Fruit fly (Drosophila melanogaster) whole organism, embryonic: ENCODE results near the gene Mocs1.

Experiments
- ATbp ChIP-seq: fragments of 200-800 bp; sonication (Bioruptor generic); optimal IDR thresholded peaks from 2 replicates; lab custom pipeline; 2017; ENCODE audit warnings: missing biosample characterization, mild to moderate bottlenecking, missing genetic modification characterization, missing genetic modification reagents
- Bteb2 ChIP-seq: fragments of 200-800 bp; sonication (Bioruptor generic); optimal IDR thresholded peaks from 2 replicates; lab custom pipeline; 2016; ENCODE audit warnings: missing biosample characterization, missing genetic modification characterization
- CG1024 ChIP-seq: fragments of 200-800 bp; sonication (Bioruptor generic); IDR thresholded peaks from 2 replicates; pipeline ENCODE4 v1.3.6; 2022; ENCODE audit warnings: missing biosample characterization, missing genetic modification characterization
- CG10274 ChIP-seq: fragments of 200-800 bp; sonication (Bioruptor generic); optimal IDR thresholded peaks from 3 replicates; lab custom pipeline; 2017; ENCODE audit warnings: missing biosample characterization, mild to moderate bottlenecking, missing genetic modification characterization
- CG10565 ChIP-seq: fragments of 200-800 bp; sonication (Bioruptor generic); optimal IDR thresholded peaks from 3 replicates; lab custom pipeline; 2016; ENCODE audit warnings: missing biosample characterization, mild to moderate bottlenecking, missing genetic modification characterization
- CG11085 ChIP-seq: fragments of 200-800 bp; sonication (Bioruptor generic); IDR thresholded peaks from 2 replicates; pipeline ENCODE4 v1.3.6; 2022; ENCODE audit warnings: missing biosample characterization, missing genetic modification characterization
- CG11560 ChIP-seq: fragments of 200-800 bp; sonication (Bioruptor generic); IDR thresholded peaks from 3 replicates; pipeline ENCODE4 v1.3.6; 2022; ENCODE audit warnings: missing biosample characterization, missing genetic modification characterization
- CG1233 ChIP-seq: fragments of 200-800 bp; sonication (Bioruptor generic); optimal IDR thresholded peaks from 4 replicates; lab custom pipeline; 2018; ENCODE audit warnings: missing biosample characterization, mild to moderate bottlenecking, missing genetic modification characterization
- CG12744 ChIP-seq: fragments of 200-800 bp; sonication (Bioruptor generic); optimal IDR thresholded peaks from 2 replicates; lab custom pipeline; 2016; ENCODE audit warnings: missing biosample characterization, missing genetic modification characterization
- CG13287 ChIP-seq: fragments of 200-800 bp; sonication (Bioruptor generic); IDR thresholded peaks from 2 replicates; pipeline ENCODE4 v1.3.6; 2022; ENCODE audit warnings: missing biosample characterization, missing genetic modification characterization; ENCODE audit not compliant: partially characterized antibody
- CG15514 ChIP-seq: fragments of 200-800 bp; sonication (Bioruptor generic); optimal IDR thresholded peaks from 3 replicates; lab custom pipeline; 2017; ENCODE audit warnings: missing biosample characterization, missing genetic modification characterization, mild to moderate bottlenecking, moderate library complexity, missing genetic modification reagents
- CG31365 ChIP-seq: fragments of 200-800 bp; sonication (Bioruptor generic); optimal IDR thresholded peaks from 2 replicates; lab custom pipeline; 2018; ENCODE audit warnings: missing biosample characterization, mild to moderate bottlenecking, missing genetic modification characterization
- CG34224 ChIP-seq: fragments of 200-800 bp; sonication (Bioruptor generic); IDR thresholded peaks from 3 replicates; pipeline ENCODE4 v1.3.6; 2022; ENCODE audit warnings: missing biosample characterization, missing genetic modification characterization; ENCODE audit not compliant: partially characterized antibody
- CG3847 ChIP-seq: fragments of 200-800 bp; sonication (Bioruptor generic); IDR thresholded peaks from 2 replicates; pipeline ENCODE4 v1.3.6; 2022; ENCODE audit warnings: missing biosample characterization, missing genetic modification characterization
- CG42726 ChIP-seq: fragments of 200-800 bp; sonication (Bioruptor generic); IDR thresholded peaks from 2 replicates; pipeline ENCODE4 v1.3.6; 2022; ENCODE audit warnings: missing biosample characterization, missing genetic modification characterization; ENCODE audit not compliant: partially characterized antibody
- CG4707 ChIP-seq: fragments of 200-800 bp; sonication (Bioruptor generic); optimal IDR thresholded peaks from 2 replicates; lab custom pipeline; 2018; ENCODE audit warnings: missing biosample characterization, mild to moderate bottlenecking, missing genetic modification characterization, moderate library complexity
- CG5180 ChIP-seq: fragments of 200-800 bp; sonication (Bioruptor generic); optimal IDR thresholded peaks from 3 replicates; lab custom pipeline; 2017; ENCODE audit warnings: missing biosample characterization, missing genetic modification characterization, mild to moderate bottlenecking, moderate library complexity, missing genetic modification reagents
- CG6272 ChIP-seq: fragments of 200-800 bp; sonication (Bioruptor generic); IDR thresholded peaks from 2 replicates; pipeline ENCODE4 v1.3.6; 2022; ENCODE audit warnings: missing biosample characterization, missing genetic modification characterization
- CG8478 ChIP-seq: fragments of >200 bp; optimal IDR thresholded peaks from 2 replicates; lab custom pipeline; 2018
- CG8924 ChIP-seq: fragments of 200-800 bp; optimal IDR thresholded peaks from 3 replicates; lab custom pipeline; 2019; ENCODE audit warnings: missing biosample characterization, mild to moderate bottlenecking, missing genetic modification characterization, moderate library complexity
- CG9817 ChIP-seq: fragments of 200-800 bp; sonication (Bioruptor generic); optimal IDR thresholded peaks from 2 replicates; lab custom pipeline; 2018; ENCODE audit warnings: missing biosample characterization, mild to moderate bottlenecking, missing genetic modification characterization, moderate library complexity
- Dek ChIP-seq: fragments of 200-800 bp; sonication (Bioruptor generic); optimal IDR thresholded peaks from 3 replicates; lab custom pipeline; 2019; ENCODE audit warnings: missing biosample characterization, mild to moderate bottlenecking, missing genetic modification characterization, moderate library complexity
- Fer3 ChIP-seq: fragments of 200-800 bp; sonication (Bioruptor generic); optimal IDR thresholded peaks from 2 replicates; lab custom pipeline; 2018; ENCODE audit warnings: missing biosample characterization, mild to moderate bottlenecking, missing genetic modification characterization, moderate library complexity
- H15 ChIP-seq: fragments of 200-800 bp; sonication (Bioruptor generic); IDR thresholded peaks from 3 replicates; pipeline ENCODE4 v1.3.6; 2022; ENCODE audit warnings: missing biosample characterization, missing genetic modification characterization
- HLH4C ChIP-seq: fragments of 200-800 bp; sonication (Bioruptor generic); IDR thresholded peaks from 3 replicates; pipeline ENCODE4 v1.3.6; 2022; ENCODE audit warnings: missing biosample characterization, missing genetic modification characterization; ENCODE audit not compliant: partially characterized antibody
- NC2α ChIP-seq: fragments of 200-800 bp; sonication (Bioruptor generic); optimal IDR thresholded peaks from 2 replicates; lab custom pipeline; 2016; ENCODE audit warnings: missing biosample characterization, missing genetic modification characterization
- NFAT ChIP-seq: fragments of 200-800 bp; sonication (Bioruptor generic); IDR thresholded peaks from 2 replicates; pipeline ENCODE4 v1.3.6; 2022; ENCODE audit warnings: missing biosample characterization, missing genetic modification characterization
- Vsx1 ChIP-seq: fragments of 200-800 bp; sonication (Bioruptor generic); optimal IDR thresholded peaks from 2 replicates; lab custom pipeline; 2017; ENCODE audit warnings: missing biosample characterization, mild to moderate bottlenecking, missing genetic modification characterization, missing genetic modification reagents
- YL-1 ChIP-seq: fragments of 200-800 bp; sonication (Bioruptor generic); optimal IDR thresholded peaks from 3 replicates; lab custom pipeline; 2017; ENCODE audit warnings: missing biosample characterization, mild to moderate bottlenecking, missing genetic modification characterization
- ab ChIP-seq: fragments of 200-800 bp; sonication (Bioruptor generic); optimal IDR thresholded peaks from 2 replicates; lab custom pipeline; 2016; ENCODE audit warnings: missing biosample characterization, missing genetic modification characterization
- bbx ChIP-seq: fragments of 200-800 bp; sonication (Bioruptor generic); IDR thresholded peaks from 2 replicates; pipeline ENCODE4 v1.3.6; 2022; ENCODE audit warnings: missing biosample characterization, missing genetic modification characterization; ENCODE audit not compliant: partially characterized antibody
- bigmax ChIP-seq: fragments of 200-800 bp; sonication (Bioruptor generic); optimal IDR thresholded peaks from 2 replicates; lab custom pipeline; 2018; ENCODE audit warnings: missing biosample characterization, mild to moderate bottlenecking, missing genetic modification characterization
- cas ChIP-seq: fragments of 200-800 bp; sonication (Bioruptor generic); IDR thresholded peaks from 2 replicates; pipeline ENCODE4 v1.3.6; 2022; ENCODE audit warnings: missing biosample characterization, missing genetic modification characterization
- chif ChIP-seq, 2 experiments: fragments of 200-800 bp; sonication (Bioruptor generic); optimal IDR thresholded peaks; 3 replicates each; lab custom pipeline; 2016; ENCODE audit warnings: missing biosample characterization in 2 of 2, missing genetic modification characterization in 2 of 2
- chm ChIP-seq: fragments of 200-800 bp; sonication (Bioruptor generic); IDR thresholded peaks from 2 replicates; pipeline ENCODE4 v1.3.6; 2022; ENCODE audit warnings: missing biosample characterization, missing genetic modification characterization
- chn ChIP-seq: fragments of 200-800 bp; sonication (Bioruptor generic); optimal IDR thresholded peaks from 2 replicates; lab custom pipeline; 2016; ENCODE audit warnings: missing biosample characterization, missing genetic modification characterization
- ewg ChIP-seq: fragments of 200-800 bp; sonication (Bioruptor generic); optimal IDR thresholded peaks from 3 replicates; lab custom pipeline; 2017; ENCODE audit warnings: mild to moderate bottlenecking, missing biosample characterization, missing genetic modification reagents, missing genetic modification characterization
- fd96Cb ChIP-seq: fragments of 200-800 bp; sonication (Bioruptor generic); optimal IDR thresholded peaks from 2 replicates; lab custom pipeline; 2018; ENCODE audit warnings: missing biosample characterization, mild to moderate bottlenecking, missing genetic modification characterization, moderate library complexity
- ftz-f1 ChIP-seq: fragments of 200-800 bp; sonication (Bioruptor generic); optimal IDR thresholded peaks from 2 replicates; lab custom pipeline; 2016; ENCODE audit warnings: missing biosample characterization, missing genetic modification characterization
- grn ChIP-seq: fragments of 200-800 bp; sonication (Bioruptor generic); optimal IDR thresholded peaks from 3 replicates; lab custom pipeline; 2017; ENCODE audit warnings: missing biosample characterization, missing genetic modification characterization
- jing ChIP-seq: fragments of 200-800 bp; sonication (Bioruptor generic); optimal IDR thresholded peaks from 2 replicates; lab custom pipeline; 2018; ENCODE audit warnings: missing biosample characterization, mild to moderate bottlenecking, missing genetic modification characterization
- jumu ChIP-seq: fragments of 200-800 bp; sonication (Bioruptor generic); optimal IDR thresholded peaks from 3 replicates; lab custom pipeline; 2016; ENCODE audit warnings: missing biosample characterization, missing genetic modification characterization
- otp ChIP-seq: fragments of 200-800 bp; sonication (Bioruptor generic); IDR thresholded peaks from 3 replicates; pipeline ENCODE4, ENCODE4 v1.3.6; 2022; ENCODE audit warnings: missing biosample characterization, missing genetic modification characterization
- pfk ChIP-seq: fragments of 200-800 bp; sonication (Bioruptor generic); optimal IDR thresholded peaks from 2 replicates; lab custom pipeline; 2018; ENCODE audit warnings: missing biosample characterization, mild to moderate bottlenecking, missing genetic modification characterization, moderate library complexity
- shn ChIP-seq: fragments of 200-800 bp; sonication (Bioruptor generic); optimal IDR thresholded peaks from 3 replicates; lab custom pipeline; 2016; ENCODE audit warnings: missing biosample characterization, missing genetic modification characterization
- tgo ChIP-seq: fragments of 200-800 bp; sonication (Bioruptor generic); IDR thresholded peaks from 3 replicates; pipeline ENCODE4 v1.3.6; 2022; ENCODE audit warnings: missing biosample characterization, missing genetic modification characterization
- tll ChIP-seq, 2 experiments: fragments of 200-800 bp in 1 of 2; fragments of >200 bp in 1 of 2; sonication (Bioruptor generic) in 1 of 2; optimal IDR thresholded peaks; 2 replicates each; lab custom pipeline; 2017 to 2019; ENCODE audit warnings: missing biosample characterization in 2 of 2, missing genetic modification characterization in 2 of 2, mild to moderate bottlenecking in 1 of 2, moderate library complexity in 1 of 2
- vnd ChIP-seq: fragments of 200-800 bp; sonication (Bioruptor generic); IDR thresholded peaks from 3 replicates; pipeline ENCODE4 v1.3.6; 2022; ENCODE audit warnings: missing biosample characterization, missing genetic modification characterization; ENCODE audit not compliant: partially characterized antibody
- zen ChIP-seq: fragments of 200-800 bp; sonication (Bioruptor generic); optimal IDR thresholded peaks from 3 replicates; lab custom pipeline; 2018; ENCODE audit warnings: missing biosample characterization, mild to moderate bottlenecking, missing genetic modification characterization, moderate library complexity
- zfh1 ChIP-seq: fragments of 200-800 bp; sonication (Bioruptor generic); IDR thresholded peaks from 3 replicates; pipeline ENCODE4 v1.3.6; 2022; ENCODE audit warnings: missing biosample characterization, missing genetic modification characterization

Gene Mocs1

dm6 chr3L:11064689-11065088 lies 5.6 kb upstream of the Mocs1 start, which contains the start of the genes CG32075, CG45101 and SuUR (continued):
- peak; percentile 62 for TF ChIP-seq cas (GFP tag; lab: Robert Waterston, UW)
- peak in 1 of 2 experiments; percentile 30 for TF ChIP-seq tll (GFP tag; optimal IDR thresholded peaks at IDR 0.05; lab: Kevin White, UChicago)
- TF ChIP-seq ftz-f1 (GFP tag; lab: Kevin White, UChicago): peak; percentile 24
- TF ChIP-seq zen: peak; percentile 83
- TF ChIP-seq NFAT (GFP tag; lab: Robert Waterston, UW): no peak; the same call in 1 of the 2 replicates
- TF ChIP-seq CG6272 (GFP tag; lab: Robert Waterston, UW): peak; percentile 90
- peak; percentile 24 for TF ChIP-seq grn (GFP tag; lab: Kevin White, UChicago)
- no peak for TF ChIP-seq HLH4C (GFP tag; lab: Robert Waterston, UW)
- no peak for TF ChIP-seq bbx (GFP tag; lab: Robert Waterston, UW)
- TF ChIP-seq fd96Cb: peak; percentile 83
- TF ChIP-seq bigmax (GFP tag; lab: Kevin White, UChicago): no peak
- peak; percentile 79 for TF ChIP-seq CG1024 (GFP tag; lab: Robert Waterston, UW)
- peak; percentile 60 for TF ChIP-seq ATbp (GFP tag; lab: Kevin White, UChicago)
- peak; percentile 61; the same call in 1 of the 3 replicates for TF ChIP-seq CG11560 (tag; lab: Robert Waterston, UW)
- TF ChIP-seq CG15514: peak; percentile 78
- TF ChIP-seq CG9817: peak; percentile 88
- TF ChIP-seq Dek (tag; lab: Kevin White, UChicago): peak; percentile 78
- peak; percentile 67 for TF ChIP-seq jing (GFP tag; lab: Kevin White, UChicago)
- peak; percentile 92 for TF ChIP-seq zfh1 (GFP tag; lab: Robert Waterston, UW)
- TF ChIP-seq CG12744: peak; percentile 89
- TF ChIP-seq chif (GFP tag; optimal IDR thresholded peaks at IDR 0.05; lab: Kevin White, UChicago): peak; percentile 89 to 94
- TF ChIP-seq otp (GFP tag; lab: Robert Waterston, UW): peak; percentile 78; the same call in 2 of the 3 replicates
- no peak for TF ChIP-seq CG10565 (GFP tag; lab: Kevin White, UChicago)
- TF ChIP-seq CG8924: peak; percentile 86
- peak; percentile 49 for TF ChIP-seq CG13287 (GFP tag; lab: Robert Waterston, UW)
- TF ChIP-seq ewg (GFP tag; lab: Kevin White, UChicago): peak; percentile 76
- peak; percentile 59 for TF ChIP-seq Vsx1 (GFP tag; lab: Kevin White, UChicago)
- no peak for TF ChIP-seq CG4707 (GFP tag; lab: Kevin White, UChicago)
- peak; percentile 81 for TF ChIP-seq H15 (GFP tag; lab: Robert Waterston, UW)
- TF ChIP-seq YL-1 (GFP tag; lab: Kevin White, UChicago): peak; percentile 86
- no peak for TF ChIP-seq CG34224 (GFP tag; lab: Robert Waterston, UW)
- no peak for TF ChIP-seq pfk (GFP tag; lab: Kevin White, UChicago)
- TF ChIP-seq jumu (GFP tag; lab: Kevin White, UChicago): peak; percentile 88
- peak; percentile 64 for TF ChIP-seq CG11085 (GFP tag; lab: Robert Waterston, UW)
- TF ChIP-seq Fer3 (tag; lab: Kevin White, UChicago): peak; percentile 74
- peak; percentile 92 for TF ChIP-seq shn (GFP tag; lab: Kevin White, UChicago)
- no peak for TF ChIP-seq vnd (GFP tag; lab: Robert Waterston, UW)
- peak; percentile 70 for TF ChIP-seq NC2α (GFP tag; lab: Kevin White, UChicago)
- TF ChIP-seq Bteb2: peak; percentile 87
- TF ChIP-seq CG3847 (GFP tag; lab: Robert Waterston, UW): peak; percentile 90
- TF ChIP-seq CG1233 (GFP tag; lab: Kevin White, UChicago): peak; percentile 68
- peak; percentile 92 for TF ChIP-seq chn
- TF ChIP-seq ab (GFP tag; lab: Kevin White, UChicago): peak; percentile 88
- TF ChIP-seq tgo (GFP tag; lab: Robert Waterston, UW): peak; percentile 94
- TF ChIP-seq CG42726 (GFP tag; lab: Robert Waterston, UW): no peak
- no peak for TF ChIP-seq CG31365 (tag; lab: Kevin White, UChicago)
- TF ChIP-seq CG5180: peak; percentile 59
- peak; percentile 37 for TF ChIP-seq CG10274 (GFP tag; lab: Kevin White, UChicago)
- TF ChIP-seq CG8478 (lab: Kevin White, UChicago): no peak
- peak; percentile 90 for TF ChIP-seq chm (GFP tag; lab: Robert Waterston, UW)
